Worm (Caenorhabditis elegans): ENCODE results near the gene fbxb-115.

fbxb-115 gene

DNA sequence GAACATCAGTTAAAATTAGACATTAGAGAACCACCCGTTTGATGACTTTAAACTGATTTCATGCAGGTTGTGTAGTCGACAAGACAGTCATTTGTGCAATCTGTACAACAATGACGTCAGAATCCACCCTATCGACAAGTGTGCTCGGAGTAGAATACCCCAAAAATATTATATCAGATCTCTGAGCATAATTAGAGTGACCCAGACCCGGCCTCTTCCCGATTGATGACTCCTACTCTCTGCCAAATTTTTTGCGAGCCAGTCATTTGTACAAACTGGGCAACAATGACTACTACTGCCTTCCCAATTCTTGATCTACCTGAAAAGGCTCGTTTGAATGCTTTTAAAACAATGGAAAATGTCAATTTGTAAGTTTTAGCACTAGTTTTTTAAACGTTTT, at the start of gene fbxb-115, which contains the start of gene fbxb-1:
Gene fbxb-115, minus strand, starts transcription at position 101 of the 400 bp plus-strand sequence.
Gene fbxb-1, plus strand, starts transcription at position 226 of the 400 bp plus-strand sequence.
- no peak for TF ChIP-seq sox-4 (tag; optimal IDR thresholded peaks at IDR 0.05)

- TF ChIP-seq ceh-63 (GFP tag; optimal IDR thresholded peaks at IDR 0.05): no peak
- TF ChIP-seq ztf-4 (tag; optimal IDR thresholded peaks at IDR 0.05): no peak
- no peak for TF ChIP-seq lir-3 (tag; optimal IDR thresholded peaks at IDR 0.05; ENCODE audit: poor library complexity)
- TF ChIP-seq elt-2 (tag; optimal IDR thresholded peaks at IDR 0.05): no peak
- no peak for TF ChIP-seq snpc-4 (tag; optimal IDR thresholded peaks at IDR 0.05)
- TF ChIP-seq nhr-12 (tag; optimal IDR thresholded peaks at IDR 0.05): no peak
- no peak for TF ChIP-seq efl-3 (GFP tag; optimal IDR thresholded peaks at IDR 0.05)
- TF ChIP-seq fkh-10 (GFP tag; optimal IDR thresholded peaks at IDR 0.05): no peak
- TF ChIP-seq hlh-17 (GFP tag; optimal IDR thresholded peaks at IDR 0.05; ENCODE audit: borderline replicate concordance): no peak
- no peak for TF ChIP-seq unc-86 (tag; optimal IDR thresholded peaks at IDR 0.05)
- TF ChIP-seq isw-1 (GFP tag; IDR thresholded peaks at IDR 0.05): no peak
- TF ChIP-seq unc-62 (GFP tag; optimal IDR thresholded peaks at IDR 0.05): no peak
- TF ChIP-seq pax-3 (tag; optimal IDR thresholded peaks at IDR 0.05): no peak
- no peak for TF ChIP-seq mep-1 (tag; optimal IDR thresholded peaks at IDR 0.05)
- TF ChIP-seq unc-30 (tag; optimal IDR thresholded peaks at IDR 0.05): no peak
- no peak for TF ChIP-seq egl-27 (tag; optimal IDR thresholded peaks at IDR 0.05)
These were observed 48.2 kb upstream of the fbxb-115 start, which contains the start of the genes F55C9.3 and fbxb-57 for ce11 chrV:19288073-19288805. F55C9.3 (minus strand) TSS chrV:19288173. fbxb-57 (plus strand) TSS chrV:19288755.

ce11 chrV:19285921-19286320, 45.9 kb upstream of the fbxb-115 start:
- no peak for TF ChIP-seq nhr-90 (tag; optimal IDR thresholded peaks at IDR 0.05; ENCODE audit: poor library complexity)
- no peak for TF ChIP-seq swsn-7 (tag; optimal IDR thresholded peaks at IDR 0.05)
- TF ChIP-seq snpc-4 (tag; optimal IDR thresholded peaks at IDR 0.05): no peak
- TF ChIP-seq sox-4 (tag; optimal IDR thresholded peaks at IDR 0.05): no peak
- no peak for TF ChIP-seq mep-1 (tag; optimal IDR thresholded peaks at IDR 0.05)
- TF ChIP-seq Y116A8C.19 (tag; optimal IDR thresholded peaks at IDR 0.05; ENCODE audit: borderline replicate concordance): no peak
- no peak for TF ChIP-seq snu-23 (GFP tag; optimal IDR thresholded peaks at IDR 0.05)
- TF ChIP-seq C04F5.9 (tag; optimal IDR thresholded peaks at IDR 0.05): no peak
- no peak for TF ChIP-seq elt-3 (tag; optimal IDR thresholded peaks at IDR 0.05)
- no peak for TF ChIP-seq sup-37 (GFP tag; optimal IDR thresholded peaks at IDR 0.05)
- TF ChIP-seq C34B4.2 (tag; optimal IDR thresholded peaks at IDR 0.05): no peak
- no peak for TF ChIP-seq ztf-11 (tag; optimal IDR thresholded peaks at IDR 0.05)
- no peak for TF ChIP-seq zag-1 (tag; optimal IDR thresholded peaks at IDR 0.05)
- no peak for TF ChIP-seq alr-1 (tag; optimal IDR thresholded peaks at IDR 0.05; ENCODE audit: borderline replicate concordance)
- TF ChIP-seq jun-1 (tag; optimal IDR thresholded peaks at IDR 0.05): no peak

- TF ChIP-seq grh-1 (GFP tag; IDR thresholded peaks at IDR 0.05) (no peak), sptf-1 (tag; optimal IDR thresholded peaks at IDR 0.05) (no peak), hlh-17 (GFP tag; optimal IDR thresholded peaks at IDR 0.05; ENCODE audit: borderline replicate concordance) (no peak), sox-4 (tag; optimal IDR thresholded peaks at IDR 0.05) (no peak), elt-3 (tag; optimal IDR thresholded peaks at IDR 0.05) (no peak), xbp-1 (tag; optimal IDR thresholded peaks at IDR 0.05) (no peak), nhr-20 (tag; optimal IDR thresholded peaks at IDR 0.05) (no peak), tbx-2 (tag; optimal IDR thresholded peaks at IDR 0.05) (no peak), aha-1 (tag; optimal IDR thresholded peaks at IDR 0.05) (no peak), dsc-1 (tag; optimal IDR thresholded peaks at IDR 0.05) (no peak), unc-62 (GFP tag; optimal IDR thresholded peaks at IDR 0.05) (no peak), isw-1 (GFP tag; IDR thresholded peaks at IDR 0.05) (no peak), nhr-47 (tag; optimal IDR thresholded peaks at IDR 0.05) (no peak)
These were observed 42.3 kb upstream of the fbxb-115 start, which contains the start of gene fbxb-117 for ce11 chrV:19282314-19282713. fbxb-117 (plus strand) TSS chrV:19282614.

All from whole organism, L1 larva.